Fruit fly (Drosophila melanogaster) whole organism, wandering third instar larva: ENCODE data around the gene HP5.

Source experiments
- CG32264 ChIP-seq: fragments of 200-800 bp; sonication (Bioruptor generic); optimal IDR thresholded peaks from 2 replicates; lab custom pipeline; 2016; ENCODE audit warnings: missing biosample characterization, missing genetic modification characterization
- CrebA ChIP-seq: fragments of 200-800 bp; sonication (Bioruptor generic); optimal IDR thresholded peaks from 2 replicates; lab custom pipeline; 2016; ENCODE audit warnings: missing biosample characterization, mild to moderate bottlenecking, missing genetic modification characterization, borderline replicate concordance
- Dfd ChIP-seq: fragments of >200 bp; optimal IDR thresholded peaks from 2 replicates; lab custom pipeline; 2017; ENCODE audit warnings: missing biosample characterization, missing genetic modification characterization
- GATAd ChIP-seq: sonication (Bioruptor generic); optimal IDR thresholded peaks from 2 replicates; lab custom pipeline; 2016; ENCODE audit warnings: missing biosample characterization, missing genetic modification characterization
- HLH106 ChIP-seq: fragments of 200-800 bp; optimal IDR thresholded peaks from 3 replicates; lab custom pipeline; 2019; ENCODE audit warnings: missing biosample characterization, mild to moderate bottlenecking, missing genetic modification characterization, moderate library complexity
- Hnf4 ChIP-seq: fragments of 200-800 bp; sonication (Bioruptor generic); optimal IDR thresholded peaks from 2 replicates; lab custom pipeline; 2016; ENCODE audit warnings: missing biosample characterization, mild to moderate bottlenecking, missing genetic modification characterization
- Hr83 ChIP-seq: fragments of 200-300 bp; sonication (Bioruptor generic); optimal IDR thresholded peaks from 2 replicates; lab custom pipeline; 2016; ENCODE audit warnings: missing biosample characterization, mild to moderate bottlenecking, missing genetic modification characterization, moderate library complexity; ENCODE audit not compliant: poor library complexity, severe bottlenecking
- Jra ChIP-seq: sonication (Bioruptor generic); optimal IDR thresholded peaks from 2 replicates; lab custom pipeline; 2016; ENCODE audit warnings: missing biosample characterization, missing genetic modification characterization
- Mio ChIP-seq: sonication (Bioruptor generic); optimal IDR thresholded peaks from 2 replicates; lab custom pipeline; 2016; ENCODE audit warnings: missing biosample characterization, missing genetic modification characterization
- Myc ChIP-seq: fragments of >200 bp; optimal IDR thresholded peaks from 2 replicates; lab custom pipeline; 2017
- OdsH ChIP-seq: fragments of 200-800 bp; sonication (Bioruptor generic); optimal IDR thresholded peaks from 2 replicates; lab custom pipeline; 2016; ENCODE audit warnings: missing biosample characterization, mild to moderate bottlenecking, missing genetic modification characterization
- Rel ChIP-seq, 2 experiments: fragments of 200-800 bp; sonication (Bioruptor generic) in 1 of 2; optimal IDR thresholded peaks; 2 replicates in 1 of 2; 3 replicates in 1 of 2; lab custom pipeline; 2016 to 2019; ENCODE audit warnings: mild to moderate bottlenecking in 2 of 2, missing biosample characterization in 2 of 2, missing genetic modification characterization in 2 of 2, moderate library complexity in 1 of 2
- Sp1 ChIP-seq: fragments of 200-800 bp; sonication (Bioruptor generic); optimal IDR thresholded peaks from 3 replicates; lab custom pipeline; 2019; ENCODE audit warnings: missing biosample characterization, mild to moderate bottlenecking, missing genetic modification characterization, moderate library complexity
- br ChIP-seq: fragments of 200-800 bp; sonication (Bioruptor generic); optimal IDR thresholded peaks from 2 replicates; lab custom pipeline; 2016; ENCODE audit warnings: missing biosample characterization, missing genetic modification characterization
- brk ChIP-seq: fragments of 200-800 bp; sonication (Bioruptor generic); optimal IDR thresholded peaks from 2 replicates; lab custom pipeline; 2016; ENCODE audit warnings: missing biosample characterization, mild to moderate bottlenecking, missing genetic modification characterization
- dmrt93B ChIP-seq: fragments of 200-800 bp; sonication (Bioruptor generic); optimal IDR thresholded peaks from 2 replicates; lab custom pipeline; 2018; ENCODE audit warnings: missing biosample characterization, mild to moderate bottlenecking, missing genetic modification characterization
- ey ChIP-seq: fragments of 200-800 bp; sonication (Bioruptor generic); optimal IDR thresholded peaks from 2 replicates; lab custom pipeline; 2016; ENCODE audit warnings: missing biosample characterization, missing genetic modification characterization
- foxo ChIP-seq, 2 experiments: fragments of 200-800 bp; sonication (Bioruptor generic); optimal IDR thresholded peaks; 2 replicates in 1 of 2; 3 replicates in 1 of 2; lab custom pipeline; 2016 to 2017; ENCODE audit warnings: missing biosample characterization in 2 of 2, missing genetic modification characterization in 2 of 2
- fru ChIP-seq: fragments of 200-800 bp; sonication (Bioruptor generic); optimal IDR thresholded peaks from 3 replicates; lab custom pipeline; 2016; ENCODE audit warnings: missing biosample characterization, mild to moderate bottlenecking, missing genetic modification characterization
- h ChIP-seq: fragments of 200-800 bp; sonication (Bioruptor generic); optimal IDR thresholded peaks from 3 replicates; lab custom pipeline; 2016; ENCODE audit warnings: missing biosample characterization, mild to moderate bottlenecking, missing genetic modification characterization
- jim ChIP-seq: fragments of 175-275, 200-325 bp; sonication (Bioruptor generic); optimal IDR thresholded peaks from 2 replicates; lab custom pipeline; 2016; ENCODE audit warnings: missing biosample characterization, mild to moderate bottlenecking, missing genetic modification characterization
- lola ChIP-seq: fragments of >200 bp; optimal IDR thresholded peaks from 2 replicates; lab custom pipeline; 2017; ENCODE audit warnings: missing biosample characterization, missing genetic modification characterization
- psq ChIP-seq: fragments of 200-800 bp; sonication (Bioruptor generic); optimal IDR thresholded peaks from 3 replicates; lab custom pipeline; 2017; ENCODE audit warnings: missing biosample characterization, mild to moderate bottlenecking, missing genetic modification characterization, moderate library complexity
- rgr ChIP-seq: fragments of 200-800 bp; sonication (Bioruptor generic); optimal IDR thresholded peaks from 3 replicates; lab custom pipeline; 2016; ENCODE audit warnings: missing biosample characterization, mild to moderate bottlenecking, missing genetic modification characterization
- sage ChIP-seq: fragments of 200-800 bp; sonication (Bioruptor generic); optimal IDR thresholded peaks from 2 replicates; lab custom pipeline; 2016; ENCODE audit warnings: missing biosample characterization, mild to moderate bottlenecking, missing genetic modification characterization
- sv ChIP-seq: fragments of 200-800 bp; sonication (Bioruptor generic); optimal IDR thresholded peaks from 3 replicates; lab custom pipeline; 2016; ENCODE audit warnings: missing biosample characterization, missing genetic modification characterization
- tai ChIP-seq: sonication (Bioruptor generic); optimal IDR thresholded peaks from 2 replicates; lab custom pipeline; 2016; ENCODE audit warnings: missing biosample characterization, missing genetic modification characterization
- usp ChIP-seq: fragments of >200 bp; optimal IDR thresholded peaks from 2 replicates; lab custom pipeline; 2017; ENCODE audit warnings: missing biosample characterization, missing genetic modification characterization
- woc ChIP-seq: sonication (Bioruptor generic); optimal IDR thresholded peaks from 2 replicates; lab custom pipeline; 2016; ENCODE audit warnings: missing biosample characterization, mild to moderate bottlenecking, missing genetic modification characterization

Gene HP5

DNA sequence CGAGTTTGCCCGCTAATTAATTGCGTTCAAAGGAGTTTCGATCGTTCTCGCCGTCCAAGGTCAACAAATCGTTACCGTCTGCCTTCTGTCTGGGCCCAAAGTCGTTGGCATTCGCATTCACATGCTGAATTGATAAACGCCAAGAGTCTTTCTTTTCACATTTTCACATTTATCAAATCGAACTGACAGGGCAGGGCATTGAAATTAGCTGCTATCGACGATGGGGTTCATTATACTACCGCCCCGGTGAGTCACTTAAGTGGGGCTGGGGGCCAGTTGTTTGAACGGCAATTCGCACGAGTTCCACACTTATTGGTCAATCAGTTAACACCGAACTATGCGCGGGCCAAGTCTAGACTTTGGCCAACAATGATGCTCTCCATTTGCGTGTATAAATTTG lies 23.6 kb upstream of the HP5 start:
- TF ChIP-seq tai (GFP tag; lab: Kevin White, UChicago) = peak; percentile 13
- no peak for TF ChIP-seq Sp1
- no peak for TF ChIP-seq GATAd (GFP tag; lab: Kevin White, UChicago)
- peak; percentile 36 for TF ChIP-seq h (GFP tag; lab: Kevin White, UChicago)

- TF ChIP-seq Myc = peak; percentile 17
- TF ChIP-seq CG32264 = no peak
Measured at dm6 chrX:11433930-11434329, 20.7 kb upstream of the HP5 start.

DNA sequence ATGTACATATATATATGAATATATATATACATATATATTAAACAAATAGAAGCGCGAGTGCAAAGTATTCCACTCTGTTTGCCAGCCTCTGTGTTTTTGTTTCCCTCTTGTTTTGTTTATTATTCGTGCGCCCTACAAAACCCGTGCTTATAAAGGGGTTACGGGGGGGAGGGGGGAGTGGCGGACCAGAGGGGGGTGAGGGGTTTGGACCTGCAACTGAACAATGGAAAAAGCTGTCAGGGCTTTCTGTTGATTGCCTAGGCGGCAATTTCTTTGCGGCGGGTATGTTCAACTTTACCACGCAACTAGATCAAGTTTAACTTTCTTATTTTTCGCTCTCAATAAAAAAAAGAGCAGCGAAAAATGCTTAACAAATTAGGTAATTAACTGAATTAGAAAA lies 15.3 kb upstream of the HP5 start:
- no peak for TF ChIP-seq Rel (GFP tag; optimal IDR thresholded peaks at IDR 0.05; lab: Kevin White, UChicago)
- no peak for TF ChIP-seq Rel (tag; optimal IDR thresholded peaks at IDR 0.05; lab: Kevin White, UChicago)
- TF ChIP-seq psq = peak; percentile 16

dm6 chrX:11440944-11441343 lies 13.6 kb upstream of the HP5 start:
- TF ChIP-seq br (no peak), jim (no peak), sage (GFP tag; lab: Kevin White, UChicago) (no peak), brk (GFP tag; lab: Kevin White, UChicago) (no peak), tai (GFP tag; lab: Kevin White, UChicago) (no peak), foxo (GFP tag; optimal IDR thresholded peaks at IDR 0.05; lab: Kevin White, UChicago) (peak in 1 of 2 experiments; percentile 41), rgr (GFP tag; lab: Kevin White, UChicago) (no peak), dmrt93B (GFP tag; lab: Kevin White, UChicago) (no peak), Dfd (GFP tag; lab: Kevin White, UChicago) (no peak), Myc (no peak), Jra (no peak), OdsH (GFP tag; lab: Kevin White, UChicago) (peak; percentile 37), Hr83 (GFP tag; lab: Kevin White, UChicago) (no peak), fru (GFP tag; lab: Kevin White, UChicago) (peak; percentile 37), Mio (no peak), CG32264 (no peak), Sp1 (peak; percentile 17), usp (GFP tag; lab: Kevin White, UChicago) (no peak), lola (GFP tag; lab: Kevin White, UChicago) (no peak), CrebA (GFP tag; lab: Kevin White, UChicago) (no peak), HLH106 (tag; lab: Kevin White, UChicago) (peak; percentile 33), psq (peak; percentile 24), ey (GFP tag; lab: Kevin White, UChicago) (no peak)

DNA sequence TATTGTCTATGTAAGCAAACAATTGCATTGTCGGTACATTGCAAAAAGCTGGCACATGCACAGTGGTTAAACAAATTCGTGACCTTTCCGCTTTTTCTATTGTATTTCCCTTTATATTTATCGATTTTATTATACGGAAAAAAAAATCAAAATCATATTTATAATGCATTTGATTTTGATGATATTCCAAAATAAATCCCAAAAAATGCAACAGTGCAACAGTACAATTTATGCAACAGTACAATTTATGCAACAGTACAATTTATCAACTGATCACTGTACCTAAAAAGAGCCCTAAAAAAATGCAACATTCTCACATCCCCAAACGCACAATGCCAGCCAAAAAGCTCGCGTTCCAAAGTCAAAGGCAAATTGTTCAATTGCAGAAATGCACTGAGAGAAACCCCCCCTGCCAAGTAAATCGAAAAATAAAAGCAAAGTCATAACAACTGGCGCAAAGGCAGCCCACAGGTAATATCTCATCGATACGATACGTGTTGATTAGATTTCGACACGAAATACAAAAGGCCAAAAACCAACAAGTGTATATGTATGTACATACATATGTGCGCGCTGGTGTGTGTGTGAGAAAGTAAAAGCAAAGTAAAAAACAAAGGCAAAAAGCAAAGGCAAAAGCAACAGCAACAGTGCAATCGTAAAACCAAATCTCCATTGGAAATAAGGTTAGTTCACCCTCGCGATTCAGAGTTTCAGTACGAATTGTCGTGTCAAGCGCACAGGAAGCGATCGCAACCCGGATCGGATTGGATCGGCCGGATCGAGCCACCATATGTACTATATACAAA lies 12.6 kb upstream of the HP5 start, which contains the start of gene Sk1:
Gene Sk1 (plus strand): TSS at position 711 of the 806 bp plus-strand sequence.
- TF ChIP-seq ey (GFP tag; lab: Kevin White, UChicago) (peak; percentile 16), Jra (peak; percentile 21), HLH106 (tag; lab: Kevin White, UChicago) (no peak), dmrt93B (GFP tag; lab: Kevin White, UChicago) (no peak), CG32264 (no peak), sv (no peak), brk (GFP tag; lab: Kevin White, UChicago) (no peak), Hr83 (GFP tag; lab: Kevin White, UChicago) (no peak), rgr (GFP tag; lab: Kevin White, UChicago) (peak; percentile 40), h (GFP tag; lab: Kevin White, UChicago) (peak; percentile 67), foxo (GFP tag; optimal IDR thresholded peaks at IDR 0.05; lab: Kevin White, UChicago) (peak in 1 of 2 experiments; percentile 50), Rel (GFP tag; optimal IDR thresholded peaks at IDR 0.05; lab: Kevin White, UChicago) (no peak), Rel (tag; optimal IDR thresholded peaks at IDR 0.05; lab: Kevin White, UChicago) (no peak), jim (no peak), Myc (no peak), fru (GFP tag; lab: Kevin White, UChicago) (peak; percentile 61), tai (GFP tag; lab: Kevin White, UChicago) (peak; percentile 40), woc (GFP tag; lab: Kevin White, UChicago) (peak; percentile 24), Sp1 (peak; percentile 6), GATAd (GFP tag; lab: Kevin White, UChicago) (no peak), OdsH (GFP tag; lab: Kevin White, UChicago) (peak; percentile 39), br (peak; percentile 46), Hnf4 (GFP tag; lab: Kevin White, UChicago) (peak; percentile 51), psq (no peak)
